Worm (Caenorhabditis elegans) whole organism, L1 larva: ENCODE measurements around the gene str-231.

Source experiments
- C04F5.9 ChIP-seq: sonication (generic microtip); optimal IDR thresholded peaks from 2 replicates; lab custom pipeline; 2016; ENCODE audit warnings: missing genetic modification characterization, missing compliant biosample characterization
- C16A3.4 ChIP-seq: fragments of 150-350 bp; optimal IDR thresholded peaks from 2 replicates; lab custom pipeline; 2014; ENCODE audit warnings: missing biosample characterization, missing genetic modification characterization
- C34B4.2 ChIP-seq: sonication (generic microtip); optimal IDR thresholded peaks from 2 replicates; lab custom pipeline; 2017; ENCODE audit warnings: mild to moderate bottlenecking, missing genetic modification characterization, missing compliant biosample characterization
- F16B12.6 ChIP-seq: fragments of 150-350 bp; optimal IDR thresholded peaks from 2 replicates; lab custom pipeline; 2014; ENCODE audit warnings: missing biosample characterization, missing genetic modification characterization
- aly-2 ChIP-seq: fragments of 150-350 bp; optimal IDR thresholded peaks from 2 replicates; lab custom pipeline; 2014; ENCODE audit warnings: missing biosample characterization, missing genetic modification characterization
- blmp-1 ChIP-seq: fragments of 150-350 bp; optimal IDR thresholded peaks from 2 replicates; lab custom pipeline; 2014; ENCODE audit warnings: missing biosample characterization, missing genetic modification characterization
- ceh-63 ChIP-seq: fragments of 200-800 bp; sonication (Bioruptor generic); optimal IDR thresholded peaks from 2 replicates; lab custom pipeline; 2018; ENCODE audit warnings: mild to moderate bottlenecking, missing genetic modification characterization, missing compliant biosample characterization
- ces-1 ChIP-seq: fragments of 150-350 bp; optimal IDR thresholded peaks from 2 replicates; lab custom pipeline; 2014; ENCODE audit warnings: missing biosample characterization, missing genetic modification reagents, missing genetic modification characterization
- efl-1 ChIP-seq, 4 experiments: fragments of 150-350 bp; optimal IDR thresholded peaks in 3 of 4; peaks in 1 of 4; 1 replicate in 1 of 4; 2 replicates in 3 of 4; lab custom pipeline; 2014; ENCODE audit warnings: missing biosample characterization in 2 of 4, missing genetic modification characterization in 2 of 4, missing genetic modification reagents in 2 of 4
- ets-5 ChIP-seq: fragments of 200-800 bp; sonication (Bioruptor generic); IDR thresholded peaks from 2 replicates; pipeline ENCODE4 v1.3.6; 2022; ENCODE audit warnings: missing genetic modification characterization, missing compliant biosample characterization
- fkh-10 ChIP-seq: sonication (generic microtip); optimal IDR thresholded peaks from 2 replicates; lab custom pipeline; 2017; ENCODE audit warnings: missing biosample characterization, missing genetic modification reagents, missing genetic modification characterization
- fkh-8 ChIP-seq: sonication (generic microtip); optimal IDR thresholded peaks from 2 replicates; lab custom pipeline; 2016; ENCODE audit warnings: mild to moderate bottlenecking, missing genetic modification characterization, missing compliant biosample characterization
- fos-1 ChIP-seq: fragments of 150-350 bp; optimal IDR thresholded peaks from 2 replicates; lab custom pipeline; 2014; ENCODE audit warnings: missing biosample characterization, missing genetic modification characterization
- hlh-4 ChIP-seq: sonication (generic microtip); optimal IDR thresholded peaks from 2 replicates; lab custom pipeline; 2016; ENCODE audit warnings: mild to moderate bottlenecking, missing genetic modification characterization, missing compliant biosample characterization
- irx-1 ChIP-seq: sonication (generic microtip); optimal IDR thresholded peaks from 2 replicates; lab custom pipeline; 2016; ENCODE audit warnings: missing genetic modification characterization, missing compliant biosample characterization
- isw-1 ChIP-seq: fragments of 200-800 bp; sonication (Bioruptor generic); IDR thresholded peaks from 2 replicates; pipeline ENCODE4 v1.3.6; 2022; ENCODE audit warnings: missing genetic modification characterization, missing compliant biosample characterization
- jun-1 ChIP-seq: fragments of 150-350 bp; optimal IDR thresholded peaks from 2 replicates; lab custom pipeline; 2014; ENCODE audit warnings: missing biosample characterization, missing genetic modification reagents, missing genetic modification characterization
- lin-14 ChIP-seq: fragments of 200-800 bp; sonication (Bioruptor generic); optimal IDR thresholded peaks from 2 replicates; lab custom pipeline; 2018; ENCODE audit warnings: mild to moderate bottlenecking, missing genetic modification characterization, moderate library complexity, missing compliant biosample characterization
- lin-15B ChIP-seq: fragments of 150-350 bp; sonication (generic microtip); optimal IDR thresholded peaks from 3 replicates; lab custom pipeline; 2014; ENCODE audit warnings: missing biosample characterization, missing genetic modification characterization
- lin-35 ChIP-seq, 2 experiments: fragments of 150-350 bp; optimal IDR thresholded peaks; 2 replicates each; lab custom pipeline; 2014; ENCODE audit warnings: missing biosample characterization in 2 of 2, missing genetic modification characterization in 2 of 2, missing genetic modification reagents in 2 of 2
- mab-9 ChIP-seq: fragments of 200-800 bp; sonication (Bioruptor generic); IDR thresholded peaks from 2 replicates; pipeline ENCODE4 v1.3.6; 2022; ENCODE audit warnings: missing genetic modification reagents, missing genetic modification characterization, missing compliant biosample characterization
- nhr-11 ChIP-seq: fragments of 150-350 bp; optimal IDR thresholded peaks from 2 replicates; lab custom pipeline; 2014; ENCODE audit warnings: missing biosample characterization, missing genetic modification characterization
- nhr-12 ChIP-seq: sonication (generic microtip); optimal IDR thresholded peaks from 2 replicates; lab custom pipeline; 2017; ENCODE audit warnings: missing biosample characterization, missing genetic modification characterization
- nhr-20 ChIP-seq: sonication (generic microtip); optimal IDR thresholded peaks from 2 replicates; lab custom pipeline; 2016; ENCODE audit warnings: mild to moderate bottlenecking, missing genetic modification characterization, missing compliant biosample characterization
- nhr-28 ChIP-seq: fragments of 150-350 bp; optimal IDR thresholded peaks from 2 replicates; lab custom pipeline; 2014; ENCODE audit warnings: missing biosample characterization, missing genetic modification characterization
- nhr-77 ChIP-seq: fragments of 150-350 bp; optimal IDR thresholded peaks from 2 replicates; lab custom pipeline; 2014; ENCODE audit warnings: missing biosample characterization, missing genetic modification characterization
- nhr-84 ChIP-seq: sonication (generic microtip); optimal IDR thresholded peaks from 2 replicates; lab custom pipeline; 2017; ENCODE audit warnings: missing biosample characterization, missing genetic modification characterization
- nhr-85 ChIP-seq: sonication (generic microtip); peaks from one replicate; lab custom pipeline; 2016; ENCODE audit warnings: missing genetic modification characterization, inconsistent platforms, missing compliant biosample characterization
- pax-3 ChIP-seq: fragments of 200-800 bp; sonication (Bioruptor generic); optimal IDR thresholded peaks from 2 replicates; lab custom pipeline; 2018; ENCODE audit warnings: mild to moderate bottlenecking, missing genetic modification characterization, moderate library complexity, missing compliant biosample characterization
- rnt-1 ChIP-seq: sonication (generic microtip); optimal IDR thresholded peaks from 2 replicates; lab custom pipeline; 2016; ENCODE audit warnings: mild to moderate bottlenecking, missing genetic modification characterization, moderate library complexity, missing compliant biosample characterization
- skn-1 ChIP-seq: fragments of 150-350 bp; optimal IDR thresholded peaks from 2 replicates; lab custom pipeline; 2014; ENCODE audit warnings: missing biosample characterization, missing genetic modification characterization
- snpc-4 ChIP-seq: fragments of 150-350 bp; optimal IDR thresholded peaks from 2 replicates; lab custom pipeline; 2014; ENCODE audit warnings: missing biosample characterization, missing genetic modification characterization
- sox-4 ChIP-seq: sonication (generic microtip); optimal IDR thresholded peaks from 2 replicates; lab custom pipeline; 2016; ENCODE audit warnings: missing genetic modification characterization, missing compliant biosample characterization
- sup-37 ChIP-seq: fragments of 200-800 bp; sonication (Bioruptor generic); optimal IDR thresholded peaks from 2 replicates; lab custom pipeline; 2018; ENCODE audit warnings: mild to moderate bottlenecking, missing genetic modification characterization, missing compliant biosample characterization
- swsn-7 ChIP-seq: sonication (generic microtip); optimal IDR thresholded peaks from 2 replicates; lab custom pipeline; 2016; ENCODE audit warnings: missing genetic modification characterization, missing compliant biosample characterization
- tbx-2 ChIP-seq: sonication (generic microtip); optimal IDR thresholded peaks from 2 replicates; lab custom pipeline; 2016; ENCODE audit warnings: missing genetic modification characterization, missing compliant biosample characterization
- tlp-1 ChIP-seq: fragments of 150-350 bp; optimal IDR thresholded peaks from 2 replicates; lab custom pipeline; 2014; ENCODE audit warnings: missing biosample characterization, missing genetic modification characterization
- unc-130 ChIP-seq: fragments of 150-350 bp; optimal IDR thresholded peaks from 2 replicates; lab custom pipeline; 2017; ENCODE audit warnings: missing biosample characterization, missing genetic modification characterization, inconsistent platforms
- unc-30 ChIP-seq: sonication (generic microtip); optimal IDR thresholded peaks from 2 replicates; lab custom pipeline; 2017; ENCODE audit warnings: missing biosample characterization, missing genetic modification characterization
- unc-62 ChIP-seq: fragments of 150-350 bp; optimal IDR thresholded peaks from 2 replicates; lab custom pipeline; 2014; ENCODE audit warnings: missing biosample characterization, missing genetic modification reagents, missing genetic modification characterization
- unc-98 ChIP-seq: fragments of 200-800 bp; sonication (Bioruptor generic); IDR thresholded peaks from 2 replicates; pipeline ENCODE4 v1.3.6; 2022; ENCODE audit warnings: missing genetic modification characterization, missing compliant biosample characterization
- zip-4 ChIP-seq: fragments of 200-800 bp; sonication (Bioruptor generic); optimal IDR thresholded peaks from 2 replicates; lab custom pipeline; 2018; ENCODE audit warnings: mild to moderate bottlenecking, missing genetic modification characterization, moderate library complexity, missing compliant biosample characterization
- ztf-11 ChIP-seq, 2 experiments: sonication (generic microtip); optimal IDR thresholded peaks; 2 replicates each; lab custom pipeline; 2016 to 2017; ENCODE audit warnings: missing genetic modification characterization in 2 of 2, missing biosample characterization in 1 of 2, missing compliant biosample characterization in 1 of 2
- ztf-4 ChIP-seq: fragments of 150-350 bp; optimal IDR thresholded peaks from 2 replicates; lab custom pipeline; 2014; ENCODE audit warnings: missing biosample characterization, missing genetic modification characterization

The str-231 gene

DNA sequence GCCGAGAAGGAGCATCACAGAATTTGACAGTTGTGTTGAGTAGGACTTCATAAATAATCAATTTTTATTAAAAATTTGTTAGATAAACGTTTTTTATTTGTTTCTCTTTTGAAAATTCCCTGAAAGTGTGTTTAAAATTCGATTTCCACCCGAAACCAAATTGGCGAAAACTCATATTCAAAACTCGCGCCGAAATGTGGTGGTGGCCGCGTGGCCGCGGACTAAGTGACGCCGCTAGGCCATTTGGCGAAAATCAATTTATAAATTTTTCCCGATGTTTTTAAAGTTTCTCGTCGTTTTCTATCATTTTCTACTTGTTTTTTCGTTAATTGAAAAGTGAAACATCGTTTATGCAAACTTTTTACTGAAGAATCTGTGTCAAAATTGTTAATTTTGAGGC, 15.2 kb upstream of the str-231 start (continued):
- TF ChIP-seq ces-1 (GFP tag; lab: Kevin White, UChicago), result no peak
- TF ChIP-seq ceh-63 (GFP tag; lab: Kevin White, UChicago), result no peak
- no peak for TF ChIP-seq fos-1
- TF ChIP-seq nhr-11 (tag; lab: Kevin White, UChicago), result no peak
- peak; percentile 92 to 95 for TF ChIP-seq efl-1 (optimal IDR thresholded peaks at IDR 0.05; lab: Kevin White, UChicago)
- TF ChIP-seq efl-1 (GFP tag; optimal IDR thresholded peaks at IDR 0.05 in 1 of 2; lab: Kevin White, UChicago), result peak; percentile 92 to 99
- no peak for TF ChIP-seq sup-37 (GFP tag; lab: Kevin White, UChicago)
- TF ChIP-seq irx-1 (tag; lab: Kevin White, UChicago), result peak; percentile 72
- TF ChIP-seq C04F5.9 (tag; lab: Kevin White, UChicago), result no peak
- TF ChIP-seq sox-4, result peak; percentile 51
- peak; percentile 96 for TF ChIP-seq rnt-1 (tag; lab: Kevin White, UChicago)
- TF ChIP-seq jun-1 (tag; lab: Kevin White, UChicago), result no peak
- TF ChIP-seq hlh-4 (tag; lab: Kevin White, UChicago), result no peak
- peak; percentile 76 for TF ChIP-seq nhr-85 (tag; lab: Kevin White, UChicago)
- no peak for TF ChIP-seq zip-4 (GFP tag; lab: Kevin White, UChicago)
- no peak for TF ChIP-seq fkh-10 (GFP tag; lab: Kevin White, UChicago)
- TF ChIP-seq mab-9 (GFP tag; lab: Robert Waterston, UW), result no peak
- TF ChIP-seq fkh-8 (tag; lab: Kevin White, UChicago), result no peak
- no peak for TF ChIP-seq lin-15B
- peak; percentile 56 for TF ChIP-seq nhr-20 (tag; lab: Kevin White, UChicago)
- TF ChIP-seq nhr-84, result no peak
- TF ChIP-seq unc-30 (tag; lab: Kevin White, UChicago), result no peak
- no peak for TF ChIP-seq unc-130 (tag; lab: Kevin White, UChicago)
- no peak for TF ChIP-seq lin-14 (GFP tag; lab: Kevin White, UChicago)
- TF ChIP-seq unc-98 (GFP tag; lab: Robert Waterston, UW), result peak; percentile 66
- TF ChIP-seq pax-3 (tag; lab: Kevin White, UChicago), result peak; percentile 40
- peak in 1 of 2 experiments; percentile 82 for TF ChIP-seq ztf-11 (tag; optimal IDR thresholded peaks at IDR 0.05; lab: Kevin White, UChicago)
- peak; percentile 52 for TF ChIP-seq swsn-7 (tag; lab: Kevin White, UChicago)
- no peak for TF ChIP-seq ztf-4 (tag; lab: Kevin White, UChicago)
- TF ChIP-seq F16B12.6 (tag; lab: Kevin White, UChicago), result no peak
- no peak for TF ChIP-seq C34B4.2
- no peak for TF ChIP-seq ets-5 (GFP tag; lab: Robert Waterston, UW)
- TF ChIP-seq unc-62 (GFP tag; lab: Kevin White, UChicago), result no peak
- peak; percentile 1 for TF ChIP-seq C16A3.4 (tag; lab: Kevin White, UChicago)
- no peak for TF ChIP-seq nhr-28
- TF ChIP-seq skn-1 (tag; lab: Kevin White, UChicago), result peak; percentile 25
- TF ChIP-seq tbx-2 (tag; lab: Kevin White, UChicago), result no peak
- TF ChIP-seq tlp-1, result no peak
- no peak for TF ChIP-seq nhr-12 (tag; lab: Kevin White, UChicago)
- no peak for TF ChIP-seq aly-2 (tag; lab: Kevin White, UChicago)
- peak; percentile 91 to 95 for TF ChIP-seq lin-35 (GFP tag; optimal IDR thresholded peaks at IDR 0.05; lab: Kevin White, UChicago)

DNA sequence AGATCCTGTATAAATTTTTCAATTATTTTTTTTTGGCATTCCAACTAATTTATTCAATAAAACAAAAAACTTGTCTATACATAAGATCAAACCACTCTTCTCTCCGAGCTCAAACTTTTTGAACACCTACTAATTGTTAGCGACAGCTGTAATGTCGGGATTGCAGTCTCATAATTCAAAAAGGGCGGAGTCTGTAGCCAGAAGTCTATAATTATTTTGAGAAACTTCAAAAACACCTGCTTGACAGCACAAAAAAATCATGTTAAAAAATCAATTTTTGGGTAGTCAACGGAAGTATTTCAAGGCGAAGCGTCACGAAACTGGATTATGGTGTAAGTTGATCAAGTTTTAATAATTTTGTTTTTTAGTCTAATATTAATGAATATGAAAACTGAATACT, 12.6 kb upstream of the str-231 start, which contains the start of gene srx-44:
srx-44 (plus strand) TSS at position 301 of the 400 bp plus-strand sequence.
- TF ChIP-seq lin-14 (GFP tag; lab: Kevin White, UChicago) (no peak), nhr-77 (no peak)

DNA sequence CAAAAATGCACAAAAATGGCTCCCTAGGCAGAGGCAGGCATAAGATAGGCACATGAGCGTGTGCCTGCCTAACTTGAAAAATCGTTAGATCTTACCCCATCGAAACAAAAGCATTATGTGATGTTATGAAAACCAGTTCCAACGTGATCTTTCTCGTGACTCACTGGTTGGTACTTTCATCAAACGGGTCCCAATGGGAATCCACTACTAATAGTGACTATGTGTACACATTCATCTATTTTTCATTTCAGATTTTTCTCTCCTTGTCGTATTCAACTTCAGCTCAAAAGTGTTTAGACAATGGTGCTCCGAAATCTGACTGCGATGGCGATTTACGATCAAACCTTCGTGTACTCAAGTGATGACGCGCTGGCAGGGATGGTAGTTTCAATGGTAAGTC, 10.3 kb upstream of the str-231 start, which contains the start of gene srx-43:
srx-43 (plus strand) TSS at position 301 of the 400 bp plus-strand sequence.
- TF ChIP-seq snpc-4 (tag; lab: Kevin White, UChicago), result no peak
- no peak for TF ChIP-seq ces-1 (GFP tag; lab: Kevin White, UChicago)
- TF ChIP-seq isw-1 (GFP tag; lab: Robert Waterston, UW), result no peak
- no peak for TF ChIP-seq blmp-1 (tag; lab: Kevin White, UChicago)
